Worm (Caenorhabditis elegans) whole organism, L4 larva: ENCODE data around the gene rod-1.

ENCODE experiments used
- Y48G9A.11 ChIP-seq: fragments of 200-800 bp; sonication (Bioruptor generic); IDR thresholded peaks from 2 replicates; pipeline ENCODE4 v1.3.6; 2022; ENCODE audit warnings: missing genetic modification reagents, missing genetic modification characterization, missing compliant biosample characterization
- ces-1 ChIP-seq: fragments of 150-350 bp; sonication (generic microtip); optimal IDR thresholded peaks from 4 replicates; lab custom pipeline; 2014; ENCODE audit warnings: missing biosample characterization, missing genetic modification reagents, missing genetic modification characterization
- daf-16 ChIP-seq, 3 experiments: sonication (generic microtip); optimal IDR thresholded peaks; 2 replicates each; lab custom pipeline; 2016 to 2017; ENCODE audit warnings: missing genetic modification characterization in 3 of 3, missing genetic modification reagents in 3 of 3, mild to moderate bottlenecking in 2 of 3, missing compliant biosample characterization in 2 of 3, missing biosample characterization in 1 of 3, moderate library complexity in 1 of 3
- duxl-1 ChIP-seq: sonication (generic microtip); optimal IDR thresholded peaks from 2 replicates; lab custom pipeline; 2016; ENCODE audit warnings: mild to moderate bottlenecking, missing genetic modification characterization, moderate library complexity, missing compliant biosample characterization; ENCODE audit not compliant: poor library complexity
- egl-27 ChIP-seq: sonication (generic microtip); optimal IDR thresholded peaks from 3 replicates; lab custom pipeline; 2017; ENCODE audit warnings: missing biosample characterization, missing genetic modification reagents, missing genetic modification characterization
- fkh-10 ChIP-seq: fragments of 150-350 bp; optimal IDR thresholded peaks from 2 replicates; lab custom pipeline; 2014; ENCODE audit warnings: missing biosample characterization, missing genetic modification reagents, missing genetic modification characterization
- nhr-111 ChIP-seq: fragments of 200-800 bp; sonication (Bioruptor generic); optimal IDR thresholded peaks from 2 replicates; lab custom pipeline; 2018; ENCODE audit warnings: mild to moderate bottlenecking, missing genetic modification characterization, missing compliant biosample characterization
- nhr-237 ChIP-seq: sonication (generic microtip); optimal IDR thresholded peaks from 2 replicates; lab custom pipeline; 2017; ENCODE audit warnings: missing biosample characterization, missing genetic modification characterization
- nhr-41 ChIP-seq: fragments of 200-800 bp; sonication (Bioruptor generic); IDR thresholded peaks from 2 replicates; pipeline ENCODE4 v1.3.6; 2022; ENCODE audit warnings: missing genetic modification reagents, missing genetic modification characterization, missing compliant biosample characterization
- nhr-77 ChIP-seq: fragments of 150-350 bp; optimal IDR thresholded peaks from 2 replicates; lab custom pipeline; 2014; ENCODE audit warnings: missing biosample characterization, missing genetic modification characterization
- tag-97 ChIP-seq: fragments of 200-800 bp; sonication (Bioruptor generic); IDR thresholded peaks from 2 replicates; pipeline ENCODE4 v1.3.6; 2022; ENCODE audit warnings: missing genetic modification characterization, missing compliant biosample characterization
- zfp-2 ChIP-seq: sonication (generic microtip); optimal IDR thresholded peaks from 2 replicates; lab custom pipeline; 2016; ENCODE audit warnings: mild to moderate bottlenecking, missing genetic modification characterization, missing compliant biosample characterization

Gene rod-1

ce11 chrIV:7530226-7531070 lies 52.2 kb downstream of the rod-1 start (continued):
- TF ChIP-seq daf-16 (GFP tag; optimal IDR thresholded peaks at IDR 0.05; lab: Kevin White, UChicago), result no peak
- TF ChIP-seq daf-16 (tag; optimal IDR thresholded peaks at IDR 0.05; lab: Kevin White, UChicago), result no peak
- TF ChIP-seq tag-97 (GFP tag; lab: Robert Waterston, UW), result no peak
- no peak for TF ChIP-seq ces-1 (GFP tag; lab: Kevin White, UChicago)
- TF ChIP-seq nhr-111 (GFP tag; lab: Kevin White, UChicago), result no peak
- TF ChIP-seq nhr-41, result no peak
- no peak for TF ChIP-seq fkh-10
- TF ChIP-seq nhr-237, result no peak
- no peak for TF ChIP-seq nhr-77 (tag; lab: Kevin White, UChicago)

DNA sequence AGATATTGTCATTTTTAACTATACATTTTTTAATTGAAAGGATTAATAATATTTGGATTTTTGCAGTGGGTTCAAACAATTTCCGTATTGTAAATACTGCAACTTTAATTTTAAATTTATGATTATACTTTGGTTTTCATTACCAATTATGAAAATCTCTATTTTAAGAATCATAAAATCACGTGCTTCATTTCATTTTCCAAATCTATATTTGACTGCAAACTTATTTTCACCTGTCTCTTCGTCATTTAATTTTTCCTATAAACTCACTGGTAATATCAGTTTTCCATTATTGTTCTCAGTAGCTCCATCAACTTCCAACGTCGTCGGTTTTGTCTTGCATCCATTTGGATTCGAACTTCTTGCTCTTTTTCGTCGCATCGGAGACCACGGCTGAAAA lies 54.1 kb downstream of the rod-1 start, which contains the start of gene R05G6.1:
R05G6.1 (plus strand) TSS at position 301 of the 400 bp plus-strand sequence.
- no peak for TF ChIP-seq Y48G9A.11
- TF ChIP-seq zfp-2, result no peak
- TF ChIP-seq egl-27 (tag; lab: Kevin White, UChicago), result no peak
- no peak for TF ChIP-seq duxl-1 (tag; lab: Kevin White, UChicago)
